Fruit fly (Drosophila melanogaster): ENCODE measurements around the gene CG7579.
A peak's percentile ranks its signal among the peaks of the same experiment; 100 is the strongest.

Gene CG7579

dm6 chr3L:15711164-15711563 lies 27.9 kb upstream of the CG7579 start:
- TF ChIP-seq Clk (GFP tag; optimal IDR thresholded peaks at IDR 0.05) (no peak), bab1 (GFP tag; optimal IDR thresholded peaks at IDR 0.05) (no peak), CG11617 (GFP tag; optimal IDR thresholded peaks at IDR 0.05) (no peak), CG5204 (GFP tag; optimal IDR thresholded peaks at IDR 0.05) (no peak), kay (GFP tag; ENCODE audit: borderline replicate concordance) (no peak), CG12768 (GFP tag; optimal IDR thresholded peaks at IDR 0.05) (no peak)

- TF ChIP-seq CG5204 (GFP tag; optimal IDR thresholded peaks at IDR 0.05) = no peak
- TF ChIP-seq kay (GFP tag; ENCODE audit: borderline replicate concordance) = no peak
- TF ChIP-seq CG7045 (GFP tag; optimal IDR thresholded peaks at IDR 0.05) = no peak
- TF ChIP-seq pad (GFP tag; optimal IDR thresholded peaks at IDR 0.05) = no peak
- TF ChIP-seq Hr96 (GFP tag; optimal IDR thresholded peaks at IDR 0.05) = no peak
- TF ChIP-seq CG12768 (GFP tag; optimal IDR thresholded peaks at IDR 0.05) = no peak
- TF ChIP-seq cic (GFP tag; optimal IDR thresholded peaks at IDR 0.05) = no peak
- TF ChIP-seq CG1620 (GFP tag; optimal IDR thresholded peaks at IDR 0.05) = no peak
- no peak for TF ChIP-seq Crg-1 (GFP tag; optimal IDR thresholded peaks at IDR 0.05)
- TF ChIP-seq tj (GFP tag; optimal IDR thresholded peaks at IDR 0.05) = no peak
- TF ChIP-seq CG14711 (tag; optimal IDR thresholded peaks at IDR 0.05) = no peak
- TF ChIP-seq CG33017 (tag; optimal IDR thresholded peaks at IDR 0.05) = no peak
- no peak for TF ChIP-seq CG7101 (tag; optimal IDR thresholded peaks at IDR 0.05)
- TF ChIP-seq Clk (GFP tag; optimal IDR thresholded peaks at IDR 0.05) = no peak
- no peak for TF ChIP-seq toe (GFP tag; optimal IDR thresholded peaks at IDR 0.05)
- TF ChIP-seq Mnt (GFP tag; optimal IDR thresholded peaks at IDR 0.05) = no peak
These were observed 26.9 kb upstream of the CG7579 start for dm6 chr3L:15710125-15710524.

dm6 chr3L:15708579-15708978 lies 25.3 kb upstream of the CG7579 start:
- TF ChIP-seq Hr96 (GFP tag; optimal IDR thresholded peaks at IDR 0.05) (no peak), cic (GFP tag; optimal IDR thresholded peaks at IDR 0.05) (no peak), toe (GFP tag; optimal IDR thresholded peaks at IDR 0.05) (no peak), CG33017 (tag; optimal IDR thresholded peaks at IDR 0.05) (no peak), bab1 (GFP tag; optimal IDR thresholded peaks at IDR 0.05) (peak; percentile 9), CG12768 (GFP tag; optimal IDR thresholded peaks at IDR 0.05) (no peak), CG7045 (GFP tag; optimal IDR thresholded peaks at IDR 0.05) (no peak), CG5204 (GFP tag; optimal IDR thresholded peaks at IDR 0.05) (no peak)

- TF ChIP-seq CG5204 (GFP tag; optimal IDR thresholded peaks at IDR 0.05) (no peak), tj (GFP tag; optimal IDR thresholded peaks at IDR 0.05) (no peak), Clk (GFP tag; optimal IDR thresholded peaks at IDR 0.05) (no peak)
These were observed 24.9 kb upstream of the CG7579 start for dm6 chr3L:15708158-15708557.

dm6 chr3L:15706199-15706598 lies 23.0 kb upstream of the CG7579 start:
- no peak for TF ChIP-seq pad (GFP tag; optimal IDR thresholded peaks at IDR 0.05)
- TF ChIP-seq CG33017 (tag; optimal IDR thresholded peaks at IDR 0.05) = no peak
- TF ChIP-seq Clk (GFP tag; optimal IDR thresholded peaks at IDR 0.05) = no peak
- no peak for TF ChIP-seq cnc (optimal IDR thresholded peaks at IDR 0.05)
- no peak for TF ChIP-seq Mnt (GFP tag; optimal IDR thresholded peaks at IDR 0.05)
- TF ChIP-seq Hr96 (GFP tag; optimal IDR thresholded peaks at IDR 0.05) = no peak
- TF ChIP-seq CG1620 (GFP tag; optimal IDR thresholded peaks at IDR 0.05) = no peak
- TF ChIP-seq CG12768 (GFP tag; optimal IDR thresholded peaks at IDR 0.05) = no peak
- no peak for TF ChIP-seq kay (GFP tag; ENCODE audit: borderline replicate concordance)

DNA sequence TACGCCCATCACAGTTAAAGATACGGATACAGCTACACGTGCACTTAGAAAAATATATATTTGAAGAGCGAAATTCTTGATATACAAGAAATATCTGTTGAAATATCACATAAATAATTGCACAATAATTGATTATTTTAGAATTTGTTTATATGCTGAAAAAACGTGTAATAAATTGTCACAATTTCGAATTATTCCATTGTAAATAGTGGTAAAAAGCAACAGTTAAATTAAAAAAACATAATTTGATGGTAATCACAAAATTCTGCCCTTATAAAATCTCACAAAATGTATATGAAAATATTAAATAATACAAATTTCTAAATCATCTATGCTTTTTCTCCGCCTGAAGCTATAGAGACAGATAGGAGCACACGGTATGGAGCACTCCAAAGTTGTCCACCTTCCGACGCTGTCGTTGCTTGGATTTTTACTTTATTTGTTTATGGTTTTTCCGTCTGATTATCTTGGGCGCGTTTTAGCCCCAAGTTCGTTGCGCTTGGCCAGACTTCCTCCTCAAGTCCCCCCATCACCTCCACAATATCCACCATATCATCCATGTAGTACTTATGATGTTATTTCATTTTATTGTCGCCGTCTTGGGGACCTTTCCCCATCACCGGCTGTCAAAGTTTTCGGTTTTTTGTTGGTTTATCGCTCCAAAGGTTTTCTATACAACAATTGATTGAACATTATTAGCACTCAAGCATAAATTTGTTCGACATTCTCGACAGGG lies 21.2 kb upstream of the CG7579 start:
- no peak for TF ChIP-seq tj (GFP tag; optimal IDR thresholded peaks at IDR 0.05)
- TF ChIP-seq kay (GFP tag; ENCODE audit: borderline replicate concordance) = no peak
- TF ChIP-seq CG33017 (tag; optimal IDR thresholded peaks at IDR 0.05) = no peak

- no peak for TF ChIP-seq Mnt (GFP tag; optimal IDR thresholded peaks at IDR 0.05)
- no peak for TF ChIP-seq Crg-1 (GFP tag; optimal IDR thresholded peaks at IDR 0.05)
- no peak for TF ChIP-seq tj (GFP tag; optimal IDR thresholded peaks at IDR 0.05)
- no peak for TF ChIP-seq CG11617 (GFP tag; optimal IDR thresholded peaks at IDR 0.05)
- TF ChIP-seq ovo (GFP tag; optimal IDR thresholded peaks at IDR 0.05) = no peak
- no peak for TF ChIP-seq Hr96 (GFP tag; optimal IDR thresholded peaks at IDR 0.05)
- TF ChIP-seq toe (GFP tag; optimal IDR thresholded peaks at IDR 0.05) = no peak
- no peak for TF ChIP-seq CG7101 (tag; optimal IDR thresholded peaks at IDR 0.05)
- no peak for TF ChIP-seq CG5204 (GFP tag; optimal IDR thresholded peaks at IDR 0.05)
- TF ChIP-seq Clk (GFP tag; optimal IDR thresholded peaks at IDR 0.05) = no peak
- no peak for TF ChIP-seq CG1620 (GFP tag; optimal IDR thresholded peaks at IDR 0.05)
- no peak for TF ChIP-seq kay (GFP tag; ENCODE audit: borderline replicate concordance)
- no peak for TF ChIP-seq CG14711 (tag; optimal IDR thresholded peaks at IDR 0.05)
These were observed 20.3 kb upstream of the CG7579 start for dm6 chr3L:15703330-15704119.
